Worm (Caenorhabditis elegans) whole organism, L1 larva: ENCODE results near the gene rig-3.
A peak's percentile ranks its signal among the peaks of the same experiment; 100 is the strongest.

Source experiments
- aha-1 ChIP-seq: fragments of 150-350 bp; optimal IDR thresholded peaks from 2 replicates; lab custom pipeline; 2014; ENCODE audit warnings: missing biosample characterization, missing genetic modification characterization
- alr-1 ChIP-seq: fragments of 200-800 bp; sonication (Bioruptor generic); optimal IDR thresholded peaks from 2 replicates; lab custom pipeline; 2018; ENCODE audit warnings: borderline replicate concordance, mild to moderate bottlenecking, missing genetic modification characterization, missing compliant biosample characterization
- aly-2 ChIP-seq: fragments of 150-350 bp; optimal IDR thresholded peaks from 2 replicates; lab custom pipeline; 2014; ENCODE audit warnings: missing biosample characterization, missing genetic modification characterization
- ceh-63 ChIP-seq: fragments of 200-800 bp; sonication (Bioruptor generic); optimal IDR thresholded peaks from 2 replicates; lab custom pipeline; 2018; ENCODE audit warnings: mild to moderate bottlenecking, missing genetic modification characterization, missing compliant biosample characterization
- ceh-8 ChIP-seq: fragments of 200-800 bp; sonication (Bioruptor generic); optimal IDR thresholded peaks from 2 replicates; lab custom pipeline; 2018; ENCODE audit warnings: mild to moderate bottlenecking, missing genetic modification characterization, moderate library complexity, missing compliant biosample characterization
- ceh-90 ChIP-seq: sonication (generic microtip); optimal IDR thresholded peaks from 2 replicates; lab custom pipeline; 2016; ENCODE audit warnings: missing genetic modification characterization, missing compliant biosample characterization
- dpl-1 ChIP-seq, 3 experiments: fragments of 150-350 bp in 2 of 3; sonication (generic microtip) in 1 of 3; optimal IDR thresholded peaks; 2 replicates each; lab custom pipeline; 2014 to 2017; ENCODE audit warnings: missing biosample characterization in 3 of 3, missing genetic modification characterization in 3 of 3, missing genetic modification reagents in 3 of 3
- efl-1 ChIP-seq, 4 experiments: fragments of 150-350 bp; optimal IDR thresholded peaks in 3 of 4; peaks in 1 of 4; 1 replicate in 1 of 4; 2 replicates in 3 of 4; lab custom pipeline; 2014; ENCODE audit warnings: missing biosample characterization in 2 of 4, missing genetic modification characterization in 2 of 4, missing genetic modification reagents in 2 of 4
- efl-3 ChIP-seq: fragments of 200-800 bp; sonication (Bioruptor generic); optimal IDR thresholded peaks from 2 replicates; lab custom pipeline; 2018; ENCODE audit warnings: mild to moderate bottlenecking, missing genetic modification characterization, missing compliant biosample characterization
- egl-13 ChIP-seq: sonication (generic microtip); optimal IDR thresholded peaks from 2 replicates; lab custom pipeline; 2016; ENCODE audit warnings: missing genotype, missing genetic modification reagents, missing genetic modification characterization, missing compliant biosample characterization
- elt-3 ChIP-seq, 6 experiments: fragments of 150-350 bp in 1 of 6; sonication (generic microtip); optimal IDR thresholded peaks; 2 replicates each; lab custom pipeline; 2017 to 2018; ENCODE audit warnings: missing biosample characterization in 6 of 6, missing genetic modification characterization in 6 of 6, inconsistent platforms in 1 of 6
- fkh-10 ChIP-seq: sonication (generic microtip); optimal IDR thresholded peaks from 2 replicates; lab custom pipeline; 2017; ENCODE audit warnings: missing biosample characterization, missing genetic modification reagents, missing genetic modification characterization
- grh-1 ChIP-seq: fragments of 200-800 bp; sonication (Bioruptor generic); IDR thresholded peaks from 2 replicates; pipeline ENCODE4 v1.3.6; 2022; ENCODE audit warnings: missing genetic modification reagents, missing genetic modification characterization, missing compliant biosample characterization
- hlh-4 ChIP-seq: sonication (generic microtip); optimal IDR thresholded peaks from 2 replicates; lab custom pipeline; 2016; ENCODE audit warnings: mild to moderate bottlenecking, missing genetic modification characterization, missing compliant biosample characterization
- hpl-2 ChIP-seq: fragments of 150-350 bp; optimal IDR thresholded peaks from 2 replicates; lab custom pipeline; 2014; ENCODE audit warnings: missing biosample characterization, missing genetic modification reagents, missing genetic modification characterization
- isw-1 ChIP-seq: fragments of 200-800 bp; sonication (Bioruptor generic); IDR thresholded peaks from 2 replicates; pipeline ENCODE4 v1.3.6; 2022; ENCODE audit warnings: missing genetic modification characterization, missing compliant biosample characterization
- lin-15B ChIP-seq: fragments of 150-350 bp; sonication (generic microtip); optimal IDR thresholded peaks from 3 replicates; lab custom pipeline; 2014; ENCODE audit warnings: missing biosample characterization, missing genetic modification characterization
- lin-35 ChIP-seq, 2 experiments: fragments of 150-350 bp; optimal IDR thresholded peaks; 2 replicates each; lab custom pipeline; 2014; ENCODE audit warnings: missing biosample characterization in 2 of 2, missing genetic modification characterization in 2 of 2, missing genetic modification reagents in 2 of 2
- lin-39 ChIP-seq: fragments of 150-350 bp; optimal IDR thresholded peaks from 2 replicates; lab custom pipeline; 2014; ENCODE audit warnings: missing biosample characterization, missing genetic modification reagents, missing genetic modification characterization
- nhr-11 ChIP-seq: fragments of 150-350 bp; optimal IDR thresholded peaks from 2 replicates; lab custom pipeline; 2014; ENCODE audit warnings: missing biosample characterization, missing genetic modification characterization
- nhr-19 ChIP-seq: fragments of 200-800 bp; sonication (Bioruptor generic); conservative IDR thresholded peaks from 2 replicates; pipeline ENCODE4 v1.3.6; 2022; ENCODE audit warnings: missing genetic modification characterization, missing compliant biosample characterization
- nhr-20 ChIP-seq: sonication (generic microtip); optimal IDR thresholded peaks from 2 replicates; lab custom pipeline; 2016; ENCODE audit warnings: mild to moderate bottlenecking, missing genetic modification characterization, missing compliant biosample characterization
- nhr-28 ChIP-seq: fragments of 150-350 bp; optimal IDR thresholded peaks from 2 replicates; lab custom pipeline; 2014; ENCODE audit warnings: missing biosample characterization, missing genetic modification characterization
- nhr-76 ChIP-seq: sonication (generic microtip); optimal IDR thresholded peaks from 2 replicates; lab custom pipeline; 2017; ENCODE audit warnings: missing biosample characterization, missing genetic modification characterization
- nhr-77 ChIP-seq: fragments of 150-350 bp; optimal IDR thresholded peaks from 2 replicates; lab custom pipeline; 2014; ENCODE audit warnings: missing biosample characterization, missing genetic modification characterization
- nhr-85 ChIP-seq: sonication (generic microtip); peaks from one replicate; lab custom pipeline; 2016; ENCODE audit warnings: missing genetic modification characterization, inconsistent platforms, missing compliant biosample characterization
- pag-3 ChIP-seq: sonication (generic microtip); optimal IDR thresholded peaks from 2 replicates; lab custom pipeline; 2017; ENCODE audit warnings: missing genetic modification characterization, mild to moderate bottlenecking, missing compliant biosample characterization, antibody characterized with exemption, borderline replicate concordance; ENCODE audit not compliant: insufficient read depth
- pax-3 ChIP-seq: fragments of 200-800 bp; sonication (Bioruptor generic); optimal IDR thresholded peaks from 2 replicates; lab custom pipeline; 2018; ENCODE audit warnings: mild to moderate bottlenecking, missing genetic modification characterization, moderate library complexity, missing compliant biosample characterization
- sox-4 ChIP-seq: sonication (generic microtip); optimal IDR thresholded peaks from 2 replicates; lab custom pipeline; 2016; ENCODE audit warnings: missing genetic modification characterization, missing compliant biosample characterization
- sup-37 ChIP-seq: fragments of 200-800 bp; sonication (Bioruptor generic); optimal IDR thresholded peaks from 2 replicates; lab custom pipeline; 2018; ENCODE audit warnings: mild to moderate bottlenecking, missing genetic modification characterization, missing compliant biosample characterization
- tbx-2 ChIP-seq: sonication (generic microtip); optimal IDR thresholded peaks from 2 replicates; lab custom pipeline; 2016; ENCODE audit warnings: missing genetic modification characterization, missing compliant biosample characterization
- unc-30 ChIP-seq: sonication (generic microtip); optimal IDR thresholded peaks from 2 replicates; lab custom pipeline; 2017; ENCODE audit warnings: missing biosample characterization, missing genetic modification characterization
- unc-62 ChIP-seq: fragments of 150-350 bp; optimal IDR thresholded peaks from 2 replicates; lab custom pipeline; 2014; ENCODE audit warnings: missing biosample characterization, missing genetic modification reagents, missing genetic modification characterization
- unc-86 ChIP-seq: sonication (generic microtip); optimal IDR thresholded peaks from 2 replicates; lab custom pipeline; 2016; ENCODE audit warnings: missing genetic modification characterization, missing compliant biosample characterization
- unc-98 ChIP-seq: fragments of 200-800 bp; sonication (Bioruptor generic); IDR thresholded peaks from 2 replicates; pipeline ENCODE4 v1.3.6; 2022; ENCODE audit warnings: missing genetic modification characterization, missing compliant biosample characterization
- vab-15 ChIP-seq: sonication (generic microtip); optimal IDR thresholded peaks from 2 replicates; lab custom pipeline; 2017; ENCODE audit warnings: missing genotype, mild to moderate bottlenecking, missing genetic modification characterization, missing compliant biosample characterization
- zip-4 ChIP-seq: fragments of 200-800 bp; sonication (Bioruptor generic); optimal IDR thresholded peaks from 2 replicates; lab custom pipeline; 2018; ENCODE audit warnings: mild to moderate bottlenecking, missing genetic modification characterization, moderate library complexity, missing compliant biosample characterization
- ztf-4 ChIP-seq: fragments of 150-350 bp; optimal IDR thresholded peaks from 2 replicates; lab custom pipeline; 2014; ENCODE audit warnings: missing biosample characterization, missing genetic modification characterization

The rig-3 gene

ce11 chrX:6840670-6841308, 12.6 kb upstream of the rig-3 start, which contains the start of the genes glr-6 and asg-2 (continued):
- peak; percentile 44 for TF ChIP-seq unc-86 (tag; lab: Kevin White, UChicago)
- peak; percentile 82 for TF ChIP-seq nhr-19
- TF ChIP-seq elt-3 (tag; optimal IDR thresholded peaks at IDR 0.05; lab: Kevin White, UChicago): peak in 3 of 6 experiments; percentile 26 to 70 (median 30)
- no peak for TF ChIP-seq unc-30 (tag; lab: Kevin White, UChicago)
- peak; percentile 86 for TF ChIP-seq lin-15B (tag; lab: Kevin White, UChicago)
- TF ChIP-seq ztf-4 (tag; lab: Kevin White, UChicago): peak; percentile 10
- TF ChIP-seq nhr-76 (tag; lab: Kevin White, UChicago): no peak
- TF ChIP-seq lin-35 (GFP tag; optimal IDR thresholded peaks at IDR 0.05; lab: Kevin White, UChicago): peak; percentile 63 to 89
- TF ChIP-seq ceh-8: no peak
- TF ChIP-seq aha-1 (tag; lab: Kevin White, UChicago): no peak
- no peak for TF ChIP-seq alr-1 (tag; lab: Kevin White, UChicago)
- no peak for TF ChIP-seq zip-4 (GFP tag; lab: Kevin White, UChicago)
- peak; percentile 46 for TF ChIP-seq isw-1
- TF ChIP-seq ceh-63 (GFP tag; lab: Kevin White, UChicago): no peak
- TF ChIP-seq sox-4 (tag; lab: Kevin White, UChicago): peak; percentile 21
- TF ChIP-seq lin-39 (tag; lab: Kevin White, UChicago): peak; percentile 55
- peak; percentile 88 for TF ChIP-seq nhr-85 (tag; lab: Kevin White, UChicago)
- no peak for TF ChIP-seq sup-37 (GFP tag; lab: Kevin White, UChicago)
- peak; percentile 40 for TF ChIP-seq grh-1 (GFP tag; lab: Robert Waterston, UW)
- peak; percentile 12 for TF ChIP-seq egl-13 (tag; lab: Kevin White, UChicago)
- no peak for TF ChIP-seq unc-98 (GFP tag; lab: Robert Waterston, UW)
- peak; percentile 66 for TF ChIP-seq hpl-2 (GFP tag; lab: Kevin White, UChicago)
- no peak for TF ChIP-seq unc-62 (GFP tag; lab: Kevin White, UChicago)
- TF ChIP-seq fkh-10 (GFP tag; lab: Kevin White, UChicago): peak; percentile 12
- no peak for TF ChIP-seq ceh-90 (tag; lab: Kevin White, UChicago)
- TF ChIP-seq nhr-28: no peak
- TF ChIP-seq aly-2: no peak
- peak; percentile 32 for TF ChIP-seq nhr-11 (tag; lab: Kevin White, UChicago)
- TF ChIP-seq hlh-4 (tag; lab: Kevin White, UChicago): no peak
- TF ChIP-seq pag-3 (tag; lab: Kevin White, UChicago): no peak
- no peak for TF ChIP-seq vab-15 (tag; lab: Kevin White, UChicago)
- TF ChIP-seq pax-3 (tag; lab: Kevin White, UChicago): peak; percentile 48
- TF ChIP-seq, all 84 proteins: peak for 51

- no peak for TF ChIP-seq sox-4 (tag; lab: Kevin White, UChicago)
- TF ChIP-seq pag-3 (tag; lab: Kevin White, UChicago): no peak
- TF ChIP-seq nhr-77: peak; percentile 47
- no peak for TF ChIP-seq efl-3 (GFP tag; lab: Kevin White, UChicago)
- no peak for TF ChIP-seq fkh-10 (GFP tag; lab: Kevin White, UChicago)
- TF ChIP-seq vab-15 (tag; lab: Kevin White, UChicago): no peak
- no peak for TF ChIP-seq efl-1 (optimal IDR thresholded peaks at IDR 0.05; lab: Kevin White, UChicago)
- peak in 1 of 2 experiments; percentile 47 for TF ChIP-seq efl-1 (GFP tag; optimal IDR thresholded peaks at IDR 0.05 in 1 of 2; lab: Kevin White, UChicago)
- TF ChIP-seq nhr-20 (tag; lab: Kevin White, UChicago): peak; percentile 13
- peak; percentile 66 for TF ChIP-seq tbx-2
- no peak for TF ChIP-seq dpl-1 (GFP tag; optimal IDR thresholded peaks at IDR 0.05; lab: Kevin White, UChicago)
Observed at ce11 chrX:6844394-6845072, 8.9 kb upstream of the rig-3 start, which contains the start of gene C53B7.3. Gene C53B7.3 (plus strand): TSS chrX:6844755.
